Fruit fly (Drosophila melanogaster) whole organism, embryonic: ENCODE measurements around the gene RpL8.

Source experiments
- Abd-B ChIP-seq: fragments of 200-800 bp; sonication (Bioruptor generic); optimal IDR thresholded peaks from 2 replicates; lab custom pipeline; 2018; ENCODE audit warnings: missing biosample characterization, mild to moderate bottlenecking, missing genetic modification characterization, moderate library complexity
- CG13287 ChIP-seq: fragments of 200-800 bp; sonication (Bioruptor generic); IDR thresholded peaks from 2 replicates; pipeline ENCODE4 v1.3.6; 2022; ENCODE audit warnings: missing biosample characterization, missing genetic modification characterization; ENCODE audit not compliant: partially characterized antibody
- CG13894 ChIP-seq: fragments of 200-800 bp; sonication (Bioruptor generic); optimal IDR thresholded peaks from 3 replicates; lab custom pipeline; 2018; ENCODE audit warnings: missing biosample characterization, mild to moderate bottlenecking, missing genetic modification characterization, moderate library complexity
- CG1602 ChIP-seq: fragments of 200-800 bp; sonication (Bioruptor generic); optimal IDR thresholded peaks from 3 replicates; lab custom pipeline; 2016; ENCODE audit warnings: missing biosample characterization, missing genetic modification characterization
- CG17612 ChIP-seq: fragments of 200-800 bp; sonication (Bioruptor generic); IDR thresholded peaks from 2 replicates; pipeline ENCODE4 v1.3.6; 2022; ENCODE audit warnings: missing biosample characterization, missing genetic modification characterization
- CG2889 ChIP-seq: fragments of 200-800 bp; sonication (Bioruptor generic); IDR thresholded peaks from 3 replicates; pipeline ENCODE4 v1.3.6; 2022; ENCODE audit warnings: missing biosample characterization, missing genetic modification characterization
- CG31224 ChIP-seq: fragments of 200-800 bp; sonication (Bioruptor generic); IDR thresholded peaks from 2 replicates; pipeline ENCODE4 v1.3.6; 2022; ENCODE audit warnings: missing biosample characterization, missing genetic modification characterization
- CG3163 ChIP-seq: fragments of 200-800 bp; sonication (Bioruptor generic); optimal IDR thresholded peaks from 3 replicates; lab custom pipeline; 2016; ENCODE audit warnings: missing biosample characterization, missing genetic modification characterization
- CG3847 ChIP-seq: fragments of 200-800 bp; sonication (Bioruptor generic); IDR thresholded peaks from 2 replicates; pipeline ENCODE4 v1.3.6; 2022; ENCODE audit warnings: missing biosample characterization, missing genetic modification characterization
- CG4730 ChIP-seq: fragments of 200-800 bp; sonication (Bioruptor generic); IDR thresholded peaks from 2 replicates; pipeline ENCODE4 v1.3.6; 2022; ENCODE audit warnings: missing biosample characterization, missing genetic modification characterization
- CG4854 ChIP-seq: fragments of 200-800 bp; sonication (Bioruptor generic); optimal IDR thresholded peaks from 2 replicates; lab custom pipeline; 2016; ENCODE audit warnings: missing biosample characterization, missing genetic modification characterization, inconsistent platforms
- CG5180 ChIP-seq: fragments of 200-800 bp; sonication (Bioruptor generic); optimal IDR thresholded peaks from 3 replicates; lab custom pipeline; 2017; ENCODE audit warnings: missing biosample characterization, missing genetic modification characterization, mild to moderate bottlenecking, moderate library complexity, missing genetic modification reagents
- CG6791 ChIP-seq: fragments of 200-800 bp; sonication (Bioruptor generic); IDR thresholded peaks from 3 replicates; pipeline ENCODE4 v1.3.6; 2022; ENCODE audit warnings: missing biosample characterization, missing genetic modification characterization; ENCODE audit not compliant: partially characterized antibody
- CG7372 ChIP-seq: fragments of 200-800 bp; sonication (Bioruptor generic); IDR thresholded peaks from 2 replicates; pipeline ENCODE4 v1.3.6; 2022; ENCODE audit warnings: missing biosample characterization, missing genetic modification characterization
- CG7556 ChIP-seq: fragments of 200-800 bp; sonication (Bioruptor generic); optimal IDR thresholded peaks from 2 replicates; lab custom pipeline; 2017; ENCODE audit warnings: missing biosample characterization, mild to moderate bottlenecking, missing genetic modification characterization
- CG9215 ChIP-seq: fragments of 200-800 bp; sonication (Bioruptor generic); IDR thresholded peaks from 2 replicates; pipeline ENCODE4 v1.3.6; 2022; ENCODE audit warnings: missing biosample characterization, missing genetic modification characterization
- CHES-1-like ChIP-seq: fragments of 200-800 bp; sonication (Bioruptor generic); optimal IDR thresholded peaks from 2 replicates; lab custom pipeline; 2016; ENCODE audit warnings: missing biosample characterization, missing genetic modification characterization
- Chrac-16 ChIP-seq: fragments of 200-800 bp; sonication (Bioruptor generic); optimal IDR thresholded peaks from 3 replicates; lab custom pipeline; 2016; ENCODE audit warnings: missing biosample characterization, missing genetic modification characterization
- Dbx ChIP-seq: fragments of 200-800 bp; sonication (Bioruptor generic); IDR thresholded peaks from 3 replicates; pipeline ENCODE4 v1.3.6; 2022; ENCODE audit warnings: missing biosample characterization, missing genetic modification characterization
- Ets65A ChIP-seq: fragments of 200-800 bp; sonication (Bioruptor generic); peaks from one replicate; lab custom pipeline; 2016; ENCODE audit warnings: missing biosample characterization, missing genetic modification characterization
- GATAe ChIP-seq: fragments of 200-800 bp; sonication (Bioruptor generic); conservative IDR thresholded peaks from 2 replicates; pipeline ENCODE4 v1.3.6; 2022; ENCODE audit warnings: missing biosample characterization, missing genetic modification characterization
- HmgZ ChIP-seq: fragments of 200-800 bp; sonication (Bioruptor generic); optimal IDR thresholded peaks from 2 replicates; lab custom pipeline; 2018; ENCODE audit warnings: missing biosample characterization, mild to moderate bottlenecking, missing genetic modification characterization
- Mrtf ChIP-seq: fragments of 200-800 bp; sonication (Bioruptor generic); IDR thresholded peaks from 3 replicates; pipeline ENCODE4 v1.3.6; 2022; ENCODE audit warnings: missing biosample characterization, missing genetic modification characterization
- NFAT ChIP-seq: fragments of 200-800 bp; sonication (Bioruptor generic); IDR thresholded peaks from 2 replicates; pipeline ENCODE4 v1.3.6; 2022; ENCODE audit warnings: missing biosample characterization, missing genetic modification characterization
- Nf-YA ChIP-seq: fragments of 200-800 bp; sonication (Bioruptor generic); IDR thresholded peaks from 2 replicates; pipeline ENCODE4 v1.3.6; 2022; ENCODE audit warnings: missing biosample characterization, missing genetic modification characterization
- Sin3A ChIP-seq: fragments of >200 bp; optimal IDR thresholded peaks from 2 replicates; lab custom pipeline; 2018
- Sox100B ChIP-seq: fragments of 200-800 bp; sonication (Bioruptor generic); optimal IDR thresholded peaks from 3 replicates; lab custom pipeline; 2018; ENCODE audit warnings: missing biosample characterization, mild to moderate bottlenecking, missing genetic modification characterization
- Sox102F ChIP-seq: fragments of 200-800 bp; sonication (Bioruptor generic); optimal IDR thresholded peaks from 2 replicates; lab custom pipeline; 2018; ENCODE audit warnings: missing biosample characterization, mild to moderate bottlenecking, missing genetic modification characterization, moderate library complexity
- Stat92E ChIP-seq, 3 experiments: fragments of >200 bp in 2 of 3; fragments of 200-800 bp in 1 of 3; sonication (Bioruptor generic) in 1 of 3; optimal IDR thresholded peaks; 2 replicates each; lab custom pipeline; 2017 to 2019; ENCODE audit warnings: missing biosample characterization in 3 of 3, missing genetic modification characterization in 3 of 3, mild to moderate bottlenecking in 1 of 3, moderate library complexity in 1 of 3
- Tbp ChIP-seq: fragments of >200 bp; optimal IDR thresholded peaks from 2 replicates; lab custom pipeline; 2018; ENCODE audit warnings: missing biosample characterization, missing genetic modification characterization
- ab ChIP-seq: fragments of 200-800 bp; sonication (Bioruptor generic); optimal IDR thresholded peaks from 2 replicates; lab custom pipeline; 2016; ENCODE audit warnings: missing biosample characterization, missing genetic modification characterization
- abd-A ChIP-seq: fragments of 200-800 bp; sonication (Bioruptor generic); optimal IDR thresholded peaks from 3 replicates; lab custom pipeline; 2019; ENCODE audit warnings: missing biosample characterization, mild to moderate bottlenecking, missing genetic modification characterization, moderate library complexity
- al ChIP-seq: fragments of 200-800 bp; sonication (Bioruptor generic); IDR thresholded peaks from 2 replicates; pipeline ENCODE4 v1.3.6; 2022; ENCODE audit warnings: missing biosample characterization, missing genetic modification characterization
- ap ChIP-seq: fragments of 200-800 bp; sonication (Bioruptor generic); IDR thresholded peaks from 2 replicates; pipeline ENCODE4 v1.3.6; 2022; ENCODE audit warnings: missing biosample characterization, missing genetic modification characterization
- br ChIP-seq: fragments of >200 bp; optimal IDR thresholded peaks from 2 replicates; lab custom pipeline; 2017
- cad ChIP-seq: fragments of >200 bp; optimal IDR thresholded peaks from 2 replicates; lab custom pipeline; 2017; ENCODE audit warnings: missing biosample characterization, missing genetic modification characterization
- crol ChIP-seq: fragments of 200-800 bp; sonication (Bioruptor generic); IDR thresholded peaks from 2 replicates; pipeline ENCODE4 v1.3.6; 2022; ENCODE audit warnings: missing biosample characterization, missing genetic modification characterization
- da ChIP-seq: fragments of 200-800 bp; sonication (Bioruptor generic); optimal IDR thresholded peaks from 2 replicates; lab custom pipeline; 2016; ENCODE audit warnings: missing biosample characterization, missing genetic modification characterization
- eyg ChIP-seq: fragments of 200-800 bp; sonication (Bioruptor generic); optimal IDR thresholded peaks from 3 replicates; lab custom pipeline; 2016; ENCODE audit warnings: missing biosample characterization, missing genetic modification characterization
- fd3F ChIP-seq: fragments of 200-800 bp; sonication (Bioruptor generic); optimal IDR thresholded peaks from 2 replicates; lab custom pipeline; 2018; ENCODE audit warnings: missing biosample characterization, mild to moderate bottlenecking, missing genetic modification characterization, moderate library complexity
- fu2 ChIP-seq: fragments of 200-800 bp; sonication (Bioruptor generic); optimal IDR thresholded peaks from 2 replicates; lab custom pipeline; 2016; ENCODE audit warnings: missing biosample characterization, missing genetic modification characterization
- gsb ChIP-seq: fragments of 200-800 bp; sonication (Bioruptor generic); IDR thresholded peaks from 2 replicates; pipeline ENCODE4 v1.3.6; 2022; ENCODE audit warnings: missing biosample characterization, missing genetic modification characterization
- h ChIP-seq: fragments of >200 bp; optimal IDR thresholded peaks from 2 replicates; lab custom pipeline; 2017
- insv ChIP-seq, 2 experiments: fragments of 200-800 bp; sonication (Bioruptor generic); optimal IDR thresholded peaks; 3 replicates each; lab custom pipeline; 2016 to 2018; ENCODE audit warnings: missing biosample characterization in 2 of 2, missing genetic modification characterization in 2 of 2
- jigr1 ChIP-seq: fragments of 200-800 bp; sonication (Bioruptor generic); IDR thresholded peaks from 3 replicates; pipeline ENCODE4 v1.3.6; 2022; ENCODE audit warnings: missing biosample characterization, missing genetic modification characterization
- mld ChIP-seq: fragments of 200-800 bp; sonication (Bioruptor generic); IDR thresholded peaks from 3 replicates; pipeline ENCODE4 v1.3.6; 2022; ENCODE audit warnings: missing biosample characterization, missing genetic modification characterization; ENCODE audit not compliant: partially characterized antibody
- pho ChIP-seq: fragments of 200-800 bp; sonication (Bioruptor generic); optimal IDR thresholded peaks from 2 replicates; lab custom pipeline; 2016; ENCODE audit warnings: missing biosample characterization, missing genetic modification characterization
- ro ChIP-seq: fragments of 200-800 bp; sonication (Bioruptor generic); IDR thresholded peaks from 2 replicates; pipeline ENCODE4 v1.3.6; 2022; ENCODE audit warnings: missing biosample characterization, missing genetic modification characterization
- run ChIP-seq: fragments of 200-800 bp; sonication (Bioruptor generic); optimal IDR thresholded peaks from 3 replicates; lab custom pipeline; 2018; ENCODE audit warnings: missing biosample characterization, mild to moderate bottlenecking, missing genetic modification characterization
- unc-4 ChIP-seq: fragments of 200-800 bp; sonication (Bioruptor generic); IDR thresholded peaks from 2 replicates; pipeline ENCODE4 v1.3.6; 2022; ENCODE audit warnings: missing biosample characterization, missing genetic modification characterization; ENCODE audit not compliant: partially characterized antibody

RpL8 gene

dm6 chr3L:2585794-2586741 lies 1.2 kb upstream of the RpL8 start, which contains the start of gene msn (continued):
- TF ChIP-seq Stat92E (GFP tag; optimal IDR thresholded peaks at IDR 0.05; lab: Kevin White, UChicago) (peak in 1 of 3 experiments; percentile 77), CG9215 (no peak), CG17612 (GFP tag; lab: Robert Waterston, UW) (no peak), CG3163 (GFP tag; lab: Kevin White, UChicago) (peak; percentile 69), da (no peak), Chrac-16 (GFP tag; lab: Kevin White, UChicago) (no peak), ro (GFP tag; lab: Robert Waterston, UW) (no peak), fd3F (GFP tag; lab: Kevin White, UChicago) (no peak), CG13287 (GFP tag; lab: Robert Waterston, UW) (peak; percentile 67), CG13894 (tag; lab: Kevin White, UChicago) (peak; percentile 12), pho (peak; percentile 19), Abd-B (GFP tag; lab: Kevin White, UChicago) (peak; percentile 20), h (lab: Kevin White, UChicago) (no peak), CG3847 (GFP tag; lab: Robert Waterston, UW) (peak; percentile 49), br (no peak), NFAT (GFP tag; lab: Robert Waterston, UW) (peak; percentile 43; the same call in 1 of the 2 replicates), crol (peak; percentile 11; the same call in 1 of the 2 replicates), ab (GFP tag; lab: Kevin White, UChicago) (no peak), Ets65A (GFP tag; lab: Kevin White, UChicago) (no peak), CG7372 (GFP tag; lab: Robert Waterston, UW) (no peak), Sin3A (lab: Kevin White, UChicago) (peak; percentile 39), Tbp (GFP tag; lab: Kevin White, UChicago) (no peak), CG6791 (GFP tag; lab: Robert Waterston, UW) (peak; percentile 64; the same call in 2 of the 3 replicates), Dbx (GFP tag; lab: Robert Waterston, UW) (peak; percentile 54), Mrtf (no peak), Sox102F (no peak), Nf-YA (GFP tag; lab: Robert Waterston, UW) (no peak), eyg (GFP tag; lab: Kevin White, UChicago) (no peak), jigr1 (GFP tag; lab: Robert Waterston, UW) (no peak), unc-4 (peak; percentile 42; the same call in 1 of the 2 replicates), ap (GFP tag; lab: Robert Waterston, UW) (no peak), insv (GFP tag; optimal IDR thresholded peaks at IDR 0.05; lab: Kevin White, UChicago) (peak in 1 of 2 experiments; percentile 90), CG1602 (no peak), CG4730 (GFP tag; lab: Robert Waterston, UW) (no peak), CG31224 (GFP tag; lab: Robert Waterston, UW) (peak; percentile 21; the same call in 1 of the 2 replicates), al (no peak), CG7556 (GFP tag; lab: Kevin White, UChicago) (no peak), GATAe (GFP tag; lab: Robert Waterston, UW) (no peak), CG2889 (GFP tag; lab: Robert Waterston, UW) (no peak), cad (GFP tag; lab: Kevin White, UChicago) (no peak), run (tag; lab: Kevin White, UChicago) (no peak), Sox100B (GFP tag; lab: Kevin White, UChicago) (no peak), CG4854 (GFP tag; lab: Kevin White, UChicago) (no peak), HmgZ (tag; lab: Kevin White, UChicago) (peak; percentile 52), CHES-1-like (GFP tag; lab: Kevin White, UChicago) (peak; percentile 36), fu2 (GFP tag; lab: Kevin White, UChicago) (peak; percentile 3), gsb (GFP tag; lab: Robert Waterston, UW) (0 out of 2 replicates have a peak, but pooled peaks have one; percentile 29), abd-A (tag; lab: Kevin White, UChicago) (no peak), mld (peak; percentile 47; the same call in 1 of the 3 replicates), CG5180 (GFP tag; lab: Kevin White, UChicago) (no peak)
